Worm (Caenorhabditis elegans) whole organism, young adult: ENCODE results near the gene srx-105.

Source experiments
- B0261.1 ChIP-seq: sonication (generic microtip); optimal IDR thresholded peaks from 2 replicates; lab custom pipeline; 2016; ENCODE audit warnings: mild to moderate bottlenecking, missing genetic modification characterization, moderate library complexity, missing compliant biosample characterization
- D2030.7 ChIP-seq: fragments of 200-800 bp; sonication (Bioruptor generic); IDR thresholded peaks from 2 replicates; pipeline ENCODE4 v1.3.6; 2022; ENCODE audit warnings: missing genetic modification reagents, missing genetic modification characterization, missing compliant biosample characterization
- F23B12.7 ChIP-seq: sonication (generic microtip); optimal IDR thresholded peaks from 2 replicates; lab custom pipeline; 2017; ENCODE audit warnings: missing genetic modification characterization, mild to moderate bottlenecking, missing compliant biosample characterization, antibody characterized with exemption, moderate library complexity; ENCODE audit not compliant: insufficient read depth
- F33H1.4 ChIP-seq: fragments of 200-800 bp; sonication (Bioruptor generic); IDR thresholded peaks from 2 replicates; pipeline ENCODE4 v1.3.6; 2022; ENCODE audit warnings: missing genetic modification reagents, missing genetic modification characterization, missing compliant biosample characterization
- F39B2.1 ChIP-seq: fragments of 200-800 bp; sonication (Bioruptor generic); IDR thresholded peaks from 2 replicates; pipeline ENCODE4 v1.3.6; 2022; ENCODE audit warnings: missing genetic modification reagents, missing genetic modification characterization, missing compliant biosample characterization
- F49E8.2 ChIP-seq: sonication (generic microtip); optimal IDR thresholded peaks from 3 replicates; lab custom pipeline; 2017; ENCODE audit warnings: missing genetic modification characterization, mild to moderate bottlenecking, missing compliant biosample characterization, antibody characterized with exemption, moderate library complexity; ENCODE audit not compliant: insufficient read depth
- F57C9.4 ChIP-seq: sonication (generic microtip); optimal IDR thresholded peaks from 2 replicates; lab custom pipeline; 2017; ENCODE audit warnings: mild to moderate bottlenecking, missing genetic modification characterization, missing compliant biosample characterization
- T26A5.8 ChIP-seq: sonication (generic microtip); optimal IDR thresholded peaks from 2 replicates; lab custom pipeline; 2016; ENCODE audit warnings: missing genetic modification characterization, missing compliant biosample characterization
- Y53G8AR.9 ChIP-seq: fragments of 200-800 bp; sonication (Bioruptor generic); conservative IDR thresholded peaks from 2 replicates; pipeline ENCODE4 v1.3.6; 2022; ENCODE audit warnings: missing genetic modification reagents, missing genetic modification characterization, missing compliant biosample characterization
- Y95B8A.8 ChIP-seq: fragments of 200-800 bp; sonication (Bioruptor generic); IDR thresholded peaks from 2 replicates; pipeline ENCODE4 v1.3.6; 2022; ENCODE audit warnings: missing genetic modification reagents, missing genetic modification characterization, missing compliant biosample characterization
- akir-1 ChIP-seq: fragments of 200-800 bp; sonication (Bioruptor generic); optimal IDR thresholded peaks from 2 replicates; lab custom pipeline; 2018; ENCODE audit warnings: mild to moderate bottlenecking, missing genetic modification characterization, moderate library complexity, missing compliant biosample characterization
- attf-3 ChIP-seq: fragments of 200-800 bp; sonication (Bioruptor generic); conservative IDR thresholded peaks from 2 replicates; pipeline ENCODE4 v1.3.6; 2022; ENCODE audit warnings: missing genetic modification reagents, missing genetic modification characterization, missing compliant biosample characterization
- bed-1 ChIP-seq: fragments of 200-800 bp; sonication (Bioruptor generic); IDR thresholded peaks from 2 replicates; pipeline ENCODE4 v1.3.6; 2022; ENCODE audit warnings: missing genetic modification reagents, missing genetic modification characterization, missing compliant biosample characterization
- bed-2 ChIP-seq: fragments of 200-800 bp; sonication (Bioruptor generic); IDR thresholded peaks from 2 replicates; pipeline ENCODE4 v1.3.6; 2022; ENCODE audit warnings: missing genetic modification reagents, missing genetic modification characterization, missing compliant biosample characterization
- ceh-27 ChIP-seq: fragments of 200-800 bp; sonication (Bioruptor generic); optimal IDR thresholded peaks from 2 replicates; lab custom pipeline; 2018; ENCODE audit warnings: mild to moderate bottlenecking, missing genetic modification characterization, moderate library complexity, missing compliant biosample characterization
- chd-7 ChIP-seq: sonication (generic microtip); optimal IDR thresholded peaks from 2 replicates; lab custom pipeline; 2016; ENCODE audit warnings: mild to moderate bottlenecking, missing genetic modification characterization, moderate library complexity, missing compliant biosample characterization
- egrh-3 ChIP-seq: fragments of 200-800 bp; sonication (Bioruptor generic); IDR thresholded peaks from 2 replicates; pipeline ENCODE4 v1.3.6; 2022; ENCODE audit warnings: missing genetic modification reagents, missing genetic modification characterization, missing compliant biosample characterization
- ekl-4 ChIP-seq: fragments of 200-800 bp; sonication (Bioruptor generic); IDR thresholded peaks from 2 replicates; pipeline ENCODE4 v1.3.6; 2022; ENCODE audit warnings: missing genetic modification reagents, missing genetic modification characterization, missing compliant biosample characterization
- him-1 ChIP-seq: sonication (generic microtip); optimal IDR thresholded peaks from 2 replicates; lab custom pipeline; 2016; ENCODE audit warnings: missing genotype, missing genetic modification reagents, missing genetic modification characterization, missing compliant biosample characterization
- hmg-1.2 ChIP-seq: fragments of 200-800 bp; sonication (Bioruptor generic); IDR thresholded peaks from 2 replicates; pipeline ENCODE4 v1.3.6; 2022; ENCODE audit warnings: missing genetic modification reagents, missing genetic modification characterization, missing compliant biosample characterization
- hrde-1 ChIP-seq: sonication (generic microtip); optimal IDR thresholded peaks from 2 replicates; lab custom pipeline; 2016; ENCODE audit warnings: missing genetic modification characterization, mild to moderate bottlenecking, missing compliant biosample characterization, moderate library complexity, missing genotype, missing genetic modification reagents, borderline replicate concordance
- hsf-1 ChIP-seq: fragments of 200-800 bp; sonication (Bioruptor generic); IDR thresholded peaks from 2 replicates; pipeline ENCODE4 v1.3.6; 2022; ENCODE audit warnings: missing genetic modification reagents, missing genetic modification characterization, missing compliant biosample characterization
- lag-1 ChIP-seq: fragments of 200-800 bp; sonication (Bioruptor generic); IDR thresholded peaks from 2 replicates; pipeline ENCODE4 v1.3.6; 2022; ENCODE audit warnings: missing genetic modification reagents, missing genetic modification characterization, missing compliant biosample characterization
- let-526 ChIP-seq: fragments of 200-800 bp; sonication (Bioruptor generic); IDR thresholded peaks from 2 replicates; pipeline ENCODE4 v1.3.6; 2022; ENCODE audit warnings: missing genetic modification reagents, missing genetic modification characterization, missing compliant biosample characterization
- lin-40 ChIP-seq: sonication (generic microtip); optimal IDR thresholded peaks from 2 replicates; lab custom pipeline; 2016; ENCODE audit warnings: missing genetic modification characterization, mild to moderate bottlenecking, missing compliant biosample characterization, missing genotype, missing genetic modification reagents
- lsy-27 ChIP-seq: sonication (generic microtip); optimal IDR thresholded peaks from 2 replicates; lab custom pipeline; 2017; ENCODE audit warnings: missing genetic modification characterization, mild to moderate bottlenecking, missing compliant biosample characterization, antibody characterized with exemption, missing genotype, borderline replicate concordance; ENCODE audit not compliant: insufficient read depth
- madf-10 ChIP-seq: sonication (generic microtip); optimal IDR thresholded peaks from 2 replicates; lab custom pipeline; 2016; ENCODE audit warnings: mild to moderate bottlenecking, missing genetic modification characterization, missing compliant biosample characterization
- mcd-1 ChIP-seq: fragments of 200-800 bp; sonication (Bioruptor generic); IDR thresholded peaks from 2 replicates; pipeline ENCODE4 v1.3.6; 2022; ENCODE audit warnings: missing genetic modification reagents, missing genetic modification characterization, missing compliant biosample characterization
- mel-28 ChIP-seq: sonication (generic microtip); optimal IDR thresholded peaks from 2 replicates; lab custom pipeline; 2016; ENCODE audit warnings: borderline replicate concordance, mild to moderate bottlenecking, missing genetic modification characterization, missing compliant biosample characterization
- nfya-1 ChIP-seq: sonication (generic microtip); optimal IDR thresholded peaks from 2 replicates; lab custom pipeline; 2017; ENCODE audit warnings: antibody characterized with exemption, missing compliant biosample characterization, missing genetic modification characterization, borderline replicate concordance; ENCODE audit not compliant: insufficient read depth
- nfya-2 ChIP-seq: fragments of 200-800 bp; sonication (Bioruptor generic); IDR thresholded peaks from 2 replicates; pipeline ENCODE4 v1.3.6; 2022; ENCODE audit warnings: missing genetic modification reagents, missing genetic modification characterization, missing compliant biosample characterization
- repo-1 ChIP-seq: sonication (generic microtip); optimal IDR thresholded peaks from 2 replicates; lab custom pipeline; 2017; ENCODE audit warnings: mild to moderate bottlenecking, missing genetic modification characterization, missing compliant biosample characterization
- sdz-38 ChIP-seq: sonication (generic microtip); optimal IDR thresholded peaks from 2 replicates; lab custom pipeline; 2016; ENCODE audit warnings: missing genotype, missing genetic modification characterization, missing compliant biosample characterization
- snpc-1.1 ChIP-seq: sonication (generic microtip); optimal IDR thresholded peaks from 2 replicates; lab custom pipeline; 2017; ENCODE audit warnings: missing genetic modification characterization, mild to moderate bottlenecking, missing compliant biosample characterization, antibody characterized with exemption, moderate library complexity, missing genotype, missing genetic modification reagents; ENCODE audit not compliant: insufficient read depth
- snpc-3.4 ChIP-seq: sonication (generic microtip); optimal IDR thresholded peaks from 2 replicates; lab custom pipeline; 2017; ENCODE audit warnings: missing genetic modification characterization, mild to moderate bottlenecking, missing compliant biosample characterization, antibody characterized with exemption, moderate library complexity, missing genotype, missing genetic modification reagents
- tbp1 ChIP-seq: fragments of 200-800 bp; sonication (Bioruptor generic); optimal IDR thresholded peaks from 2 replicates; lab custom pipeline; 2018; ENCODE audit warnings: mild to moderate bottlenecking, missing genetic modification characterization, missing compliant biosample characterization
- tlf-1 ChIP-seq: fragments of 200-800 bp; sonication (Bioruptor generic); optimal IDR thresholded peaks from 2 replicates; lab custom pipeline; 2018; ENCODE audit warnings: mild to moderate bottlenecking, missing genetic modification characterization, missing compliant biosample characterization
- unc-130 ChIP-seq: sonication (generic microtip); optimal IDR thresholded peaks from 2 replicates; lab custom pipeline; 2016; ENCODE audit warnings: missing genetic modification reagents, missing genetic modification characterization, missing compliant biosample characterization
- zim-3 ChIP-seq: sonication (generic microtip); optimal IDR thresholded peaks from 2 replicates; lab custom pipeline; 2017; ENCODE audit warnings: mild to moderate bottlenecking, missing genetic modification characterization, moderate library complexity, missing compliant biosample characterization
- ztf-22 ChIP-seq: fragments of 200-800 bp; sonication (Bioruptor generic); optimal IDR thresholded peaks from 2 replicates; lab custom pipeline; 2018; ENCODE audit warnings: mild to moderate bottlenecking, missing genetic modification characterization, moderate library complexity, missing compliant biosample characterization
- ztf-6 ChIP-seq: fragments of 200-800 bp; sonication (Bioruptor generic); IDR thresholded peaks from 2 replicates; pipeline ENCODE4 v1.3.6; 2022; ENCODE audit warnings: missing genetic modification reagents, missing genetic modification characterization, missing compliant biosample characterization

Gene srx-105

DNA sequence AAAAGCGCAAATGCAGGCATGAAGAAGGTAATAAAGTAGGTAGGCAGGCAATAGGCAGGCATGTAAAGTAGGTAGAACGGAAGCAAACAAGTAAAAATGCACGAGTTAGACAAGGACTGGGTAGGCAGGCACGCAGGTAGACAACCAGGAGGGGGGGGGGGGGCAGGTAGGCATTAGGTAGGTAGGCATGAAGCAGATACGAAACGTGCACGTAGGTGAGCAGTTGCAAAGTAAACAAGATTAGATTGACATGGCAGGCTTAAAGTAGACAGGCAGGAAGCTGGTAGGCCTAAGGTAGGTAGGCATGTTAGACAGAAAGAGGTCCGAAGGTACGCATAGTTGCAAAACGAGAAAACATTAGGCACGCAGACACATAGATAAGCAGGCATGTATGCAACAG is 22.2 kb downstream of the srx-105 start:
- TF ChIP-seq B0261.1 (no peak), him-1 (tag; lab: Kevin White, UChicago) (no peak), zim-3 (tag; lab: Kevin White, UChicago) (no peak), F39B2.1 (no peak), nfya-2 (GFP tag; lab: Robert Waterston, UW) (no peak), mel-28 (tag; lab: Kevin White, UChicago) (no peak), attf-3 (no peak), Y53G8AR.9 (GFP tag; lab: Robert Waterston, UW) (no peak), ekl-4 (no peak)

DNA sequence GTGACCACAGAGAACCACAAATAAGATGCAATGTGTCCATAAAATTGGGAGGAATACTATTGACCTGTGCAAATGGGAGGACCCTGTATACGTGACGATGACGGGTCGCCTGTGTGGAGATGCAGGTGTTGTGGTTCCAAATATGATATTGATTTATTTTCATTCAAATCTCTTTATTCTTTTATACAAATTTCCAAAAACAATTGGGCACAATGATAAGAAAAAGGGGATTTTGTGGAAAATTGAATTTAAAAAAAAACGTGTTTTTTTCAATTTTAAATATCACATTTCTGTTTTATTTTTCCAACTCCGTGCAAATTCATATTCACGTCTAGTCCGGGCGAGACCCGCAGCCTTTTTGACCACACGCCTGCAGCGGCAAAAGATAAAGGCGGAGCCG is 26.0 kb downstream of the srx-105 start, which contains the start of gene F19B10.2:
TSS of gene F19B10.2 (plus strand) at position 301 of the 400 bp plus-strand sequence.
- TF ChIP-seq ztf-6 (GFP tag; lab: Robert Waterston, UW) (no peak), repo-1 (tag; lab: Kevin White, UChicago) (no peak), sdz-38 (tag; lab: Kevin White, UChicago) (no peak), F33H1.4 (no peak), lin-40 (tag; lab: Kevin White, UChicago) (no peak), hsf-1 (GFP tag; lab: Robert Waterston, UW) (no peak), bed-2 (GFP tag; lab: Robert Waterston, UW) (no peak), snpc-3.4 (tag; lab: Kevin White, UChicago) (no peak), madf-10 (no peak), F23B12.7 (tag; lab: Kevin White, UChicago) (no peak)

DNA sequence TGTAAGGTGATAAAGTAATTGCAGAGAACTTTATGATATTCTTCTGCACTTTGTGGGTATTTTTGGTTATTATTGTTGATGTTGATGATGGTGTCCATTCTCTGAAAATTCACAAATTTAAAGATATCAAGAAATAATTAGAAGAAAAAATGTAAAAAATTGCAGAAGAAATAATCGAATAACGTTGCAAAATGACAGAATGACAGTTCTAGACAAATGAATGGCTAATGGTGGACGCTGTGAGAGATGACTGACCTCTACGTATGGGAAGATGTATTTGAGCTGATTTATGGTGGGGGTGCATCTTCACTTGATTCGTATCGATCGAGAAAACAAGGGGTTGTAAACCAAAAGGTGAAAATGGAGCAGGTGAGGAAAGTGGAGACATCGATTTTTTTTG is 27.7 kb downstream of the srx-105 start, which contains the start of gene sea-1:
TSS of gene sea-1 (minus strand) at position 101 of the 400 bp plus-strand sequence.
- TF ChIP-seq repo-1 (tag; lab: Kevin White, UChicago) (no peak), D2030.7 (GFP tag; lab: Robert Waterston, UW) (no peak), snpc-1.1 (tag; lab: Kevin White, UChicago) (no peak), akir-1 (GFP tag; lab: Kevin White, UChicago) (no peak), ztf-22 (no peak), nfya-1 (no peak), egrh-3 (GFP tag; lab: Robert Waterston, UW) (no peak), lsy-27 (tag; lab: Kevin White, UChicago) (no peak), bed-1 (GFP tag; lab: Robert Waterston, UW) (no peak)
- TF ChIP-seq, all 124 proteins: peak for 0

DNA sequence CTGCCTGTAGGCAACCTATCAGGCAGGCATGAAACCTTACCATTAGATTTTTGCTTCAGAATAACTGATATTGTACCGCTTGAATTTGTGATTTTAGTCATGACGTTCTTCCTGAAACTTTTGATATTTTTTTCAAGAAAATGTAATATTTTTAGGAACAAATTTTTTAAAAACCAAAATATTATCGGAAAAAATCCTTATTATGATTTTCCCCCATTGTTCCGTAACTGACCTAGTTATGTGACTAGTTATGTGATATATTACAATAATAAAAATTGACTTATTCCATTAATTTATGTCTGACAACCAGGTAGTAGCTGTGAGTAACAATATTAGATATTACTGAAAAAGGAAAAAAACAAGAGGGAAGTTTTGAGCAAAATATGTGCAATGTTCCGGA is 30.2 kb downstream of the srx-105 start, which contains the start of gene srx-98:
TSS of gene srx-98 (minus strand) at position 101 of the 400 bp plus-strand sequence.
- TF ChIP-seq lag-1 (GFP tag; lab: Robert Waterston, UW) (no peak), ceh-27 (GFP tag; lab: Kevin White, UChicago) (no peak), let-526 (no peak), hmg-1.2 (GFP tag; lab: Robert Waterston, UW) (no peak), snpc-3.4 (tag; lab: Kevin White, UChicago) (no peak), unc-130 (GFP tag; lab: Kevin White, UChicago) (no peak), tlf-1 (no peak), T26A5.8 (tag; lab: Kevin White, UChicago) (no peak), Y95B8A.8 (GFP tag; lab: Robert Waterston, UW) (no peak), repo-1 (tag; lab: Kevin White, UChicago) (no peak), tbp1 (GFP tag; lab: Kevin White, UChicago) (no peak), hrde-1 (tag; lab: Kevin White, UChicago) (no peak), nfya-1 (no peak), F57C9.4 (tag; lab: Kevin White, UChicago) (no peak), ztf-22 (no peak), mcd-1 (no peak), chd-7 (tag; lab: Kevin White, UChicago) (no peak), F49E8.2 (tag; lab: Kevin White, UChicago) (no peak)
